Fruit fly (Drosophila melanogaster): ENCODE measurements around the gene CG6933.

DNA sequence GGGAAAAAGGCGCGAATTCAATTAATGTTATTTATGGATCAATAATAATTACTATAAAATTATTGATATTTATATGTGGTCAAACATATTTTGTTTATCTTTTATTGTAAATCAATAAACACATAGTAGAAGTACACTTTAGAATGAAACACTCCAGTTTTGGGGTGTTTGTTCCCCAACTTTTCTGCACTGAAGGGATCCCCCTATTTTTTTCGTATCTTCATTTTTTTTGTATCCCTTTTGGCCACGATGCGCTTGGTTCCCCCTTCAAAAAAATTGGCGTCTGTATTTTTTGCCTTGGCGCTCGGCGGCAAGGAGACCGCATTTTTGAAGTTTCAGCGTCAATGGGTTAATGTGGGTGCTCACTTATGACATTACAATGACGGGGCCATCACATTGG, 20.5 kb upstream of the CG6933 start, which contains the start of gene Clc:
- TF ChIP-seq usp (GFP tag; optimal IDR thresholded peaks at IDR 0.05) (no peak), EcR (GFP tag; optimal IDR thresholded peaks at IDR 0.05) (no peak)

Data from whole organism.